Fruit fly (Drosophila melanogaster) whole organism, embryonic: ENCODE data around the gene CG5937.

Source experiments
- Antp ChIP-seq: fragments of 200-800 bp; sonication (Bioruptor generic); optimal IDR thresholded peaks from 3 replicates; lab custom pipeline; 2016; ENCODE audit warnings: missing biosample characterization, missing genetic modification characterization
- B-H1 ChIP-seq: fragments of 200-800 bp; sonication (Bioruptor generic); IDR thresholded peaks from 3 replicates; pipeline ENCODE4 v1.3.6; 2022; ENCODE audit warnings: missing biosample characterization, missing genetic modification characterization
- CG11085 ChIP-seq: fragments of 200-800 bp; sonication (Bioruptor generic); IDR thresholded peaks from 2 replicates; pipeline ENCODE4 v1.3.6; 2022; ENCODE audit warnings: missing biosample characterization, missing genetic modification characterization
- CG11093 ChIP-seq: fragments of 200-800 bp; sonication (Bioruptor generic); IDR thresholded peaks from 3 replicates; pipeline ENCODE4 v1.3.6; 2022; ENCODE audit warnings: missing biosample characterization, missing genetic modification characterization
- CG13123 ChIP-seq: fragments of 200-800 bp; sonication (Bioruptor generic); optimal IDR thresholded peaks from 2 replicates; lab custom pipeline; 2016; ENCODE audit warnings: missing biosample characterization, missing genetic modification characterization
- CG13894 ChIP-seq: fragments of 200-800 bp; sonication (Bioruptor generic); optimal IDR thresholded peaks from 3 replicates; lab custom pipeline; 2018; ENCODE audit warnings: missing biosample characterization, mild to moderate bottlenecking, missing genetic modification characterization, moderate library complexity
- CG14710 ChIP-seq: fragments of 200-800 bp; sonication (Bioruptor generic); optimal IDR thresholded peaks from 3 replicates; lab custom pipeline; 2019; ENCODE audit warnings: missing biosample characterization, mild to moderate bottlenecking, missing genetic modification characterization, moderate library complexity
- CG15073 ChIP-seq: fragments of 200-800 bp; sonication (Bioruptor generic); optimal IDR thresholded peaks from 2 replicates; lab custom pipeline; 2016; ENCODE audit warnings: missing biosample characterization, missing genetic modification characterization
- CG15601 ChIP-seq: fragments of 200-800 bp; sonication (Bioruptor generic); optimal IDR thresholded peaks from 3 replicates; lab custom pipeline; 2019; ENCODE audit warnings: missing biosample characterization, mild to moderate bottlenecking, missing genetic modification characterization, moderate library complexity
- CG17186 ChIP-seq: fragments of 200-800 bp; sonication (Bioruptor generic); optimal IDR thresholded peaks from 3 replicates; lab custom pipeline; 2017; ENCODE audit warnings: missing biosample characterization, missing genetic modification reagents, missing genetic modification characterization
- CG17568 ChIP-seq: fragments of 200-800 bp; sonication (Bioruptor generic); optimal IDR thresholded peaks from 2 replicates; lab custom pipeline; 2018; ENCODE audit warnings: missing biosample characterization, mild to moderate bottlenecking, missing genetic modification characterization, moderate library complexity
- CG3163 ChIP-seq: fragments of 200-800 bp; sonication (Bioruptor generic); optimal IDR thresholded peaks from 3 replicates; lab custom pipeline; 2016; ENCODE audit warnings: missing biosample characterization, missing genetic modification characterization
- CG42726 ChIP-seq: fragments of 200-800 bp; sonication (Bioruptor generic); IDR thresholded peaks from 2 replicates; pipeline ENCODE4 v1.3.6; 2022; ENCODE audit warnings: missing biosample characterization, missing genetic modification characterization; ENCODE audit not compliant: partially characterized antibody
- CG8388 ChIP-seq: fragments of 200-800 bp; sonication (Bioruptor generic); optimal IDR thresholded peaks from 2 replicates; lab custom pipeline; 2019; ENCODE audit warnings: missing biosample characterization, mild to moderate bottlenecking, missing genetic modification characterization, moderate library complexity
- CG9817 ChIP-seq: fragments of 200-800 bp; sonication (Bioruptor generic); optimal IDR thresholded peaks from 2 replicates; lab custom pipeline; 2018; ENCODE audit warnings: missing biosample characterization, mild to moderate bottlenecking, missing genetic modification characterization, moderate library complexity
- CG9932 ChIP-seq: fragments of 200-800 bp; sonication (Bioruptor generic); IDR thresholded peaks from 2 replicates; pipeline ENCODE4 v1.3.6; 2022; ENCODE audit warnings: missing biosample characterization, missing genetic modification characterization
- CTCF ChIP-seq: fragments of 200-800 bp; sonication (Bioruptor generic); optimal IDR thresholded peaks from 2 replicates; lab custom pipeline; 2017; ENCODE audit warnings: missing biosample characterization, mild to moderate bottlenecking, missing genetic modification characterization, moderate library complexity
- Drgx ChIP-seq: fragments of 200-800 bp; sonication (Bioruptor generic); IDR thresholded peaks from 2 replicates; pipeline ENCODE4 v1.3.6; 2022; ENCODE audit warnings: missing biosample characterization, missing genetic modification characterization
- GATAe ChIP-seq: fragments of 200-800 bp; sonication (Bioruptor generic); conservative IDR thresholded peaks from 2 replicates; pipeline ENCODE4 v1.3.6; 2022; ENCODE audit warnings: missing biosample characterization, missing genetic modification characterization
- HmgD ChIP-seq: fragments of 200-800 bp; sonication (Bioruptor generic); optimal IDR thresholded peaks from 3 replicates; lab custom pipeline; 2016; ENCODE audit warnings: missing biosample characterization, missing genetic modification characterization
- Lhr ChIP-seq: fragments of 200-800 bp; sonication (Bioruptor generic); optimal IDR thresholded peaks from 3 replicates; lab custom pipeline; 2017; ENCODE audit warnings: mild to moderate bottlenecking, missing biosample characterization, missing genetic modification reagents, missing genetic modification characterization
- MESR4 ChIP-seq: fragments of 200-800 bp; sonication (Bioruptor generic); optimal IDR thresholded peaks from 2 replicates; lab custom pipeline; 2018; ENCODE audit warnings: missing biosample characterization, mild to moderate bottlenecking, missing genetic modification characterization, moderate library complexity
- NC2α ChIP-seq: fragments of 200-800 bp; sonication (Bioruptor generic); optimal IDR thresholded peaks from 2 replicates; lab custom pipeline; 2016; ENCODE audit warnings: missing biosample characterization, missing genetic modification characterization
- NfI ChIP-seq: fragments of 200-800 bp; sonication (Bioruptor generic); optimal IDR thresholded peaks from 3 replicates; lab custom pipeline; 2018; ENCODE audit warnings: missing biosample characterization, mild to moderate bottlenecking, missing genetic modification characterization, moderate library complexity
- Oli ChIP-seq: fragments of 200-800 bp; sonication (Bioruptor generic); optimal IDR thresholded peaks from 2 replicates; lab custom pipeline; 2018; ENCODE audit warnings: missing biosample characterization, mild to moderate bottlenecking, missing genetic modification characterization, moderate library complexity
- Ptx1 ChIP-seq: fragments of 200-800 bp; sonication (Bioruptor generic); IDR thresholded peaks from 2 replicates; pipeline ENCODE4 v1.3.6; 2022; ENCODE audit warnings: missing biosample characterization, missing genetic modification characterization
- Sox102F ChIP-seq: fragments of 200-800 bp; sonication (Bioruptor generic); optimal IDR thresholded peaks from 2 replicates; lab custom pipeline; 2018; ENCODE audit warnings: missing biosample characterization, mild to moderate bottlenecking, missing genetic modification characterization, moderate library complexity
- Sry-β ChIP-seq: fragments of 200-800 bp; sonication (Bioruptor generic); optimal IDR thresholded peaks from 2 replicates; lab custom pipeline; 2018; ENCODE audit warnings: missing biosample characterization, mild to moderate bottlenecking, missing genetic modification characterization, moderate library complexity
- bsh ChIP-seq, 2 experiments: fragments of 200-800 bp; sonication (Bioruptor generic); optimal IDR thresholded peaks; 2 replicates each; lab custom pipeline; 2017 to 2018; ENCODE audit warnings: mild to moderate bottlenecking in 2 of 2, missing biosample characterization in 2 of 2, missing genetic modification characterization in 2 of 2, moderate library complexity in 1 of 2
- cad ChIP-seq: fragments of >200 bp; optimal IDR thresholded peaks from 2 replicates; lab custom pipeline; 2017; ENCODE audit warnings: missing biosample characterization, missing genetic modification characterization
- chm ChIP-seq: fragments of 200-800 bp; sonication (Bioruptor generic); IDR thresholded peaks from 2 replicates; pipeline ENCODE4 v1.3.6; 2022; ENCODE audit warnings: missing biosample characterization, missing genetic modification characterization
- ci ChIP-seq: fragments of 200-800 bp; sonication (Bioruptor generic); IDR thresholded peaks from 3 replicates; pipeline ENCODE4 v1.3.6; 2022; ENCODE audit warnings: missing biosample characterization, missing genetic modification characterization
- crc ChIP-seq: fragments of 200-800 bp; sonication (Bioruptor generic); optimal IDR thresholded peaks from 2 replicates; lab custom pipeline; 2016; ENCODE audit warnings: missing biosample characterization, missing genetic modification characterization
- danr ChIP-seq: fragments of 200-800 bp; sonication (Bioruptor generic); IDR thresholded peaks from 2 replicates; pipeline ENCODE4 v1.3.6; 2022; ENCODE audit warnings: missing biosample characterization, missing genetic modification characterization
- dmrt99B ChIP-seq: fragments of 200-800 bp; sonication (Bioruptor generic); optimal IDR thresholded peaks from 2 replicates; lab custom pipeline; 2018; ENCODE audit warnings: missing biosample characterization, mild to moderate bottlenecking, missing genetic modification characterization, moderate library complexity
- gem ChIP-seq: fragments of 200-800 bp; sonication (Bioruptor generic); optimal IDR thresholded peaks from 2 replicates; lab custom pipeline; 2019; ENCODE audit warnings: missing biosample characterization, mild to moderate bottlenecking, missing genetic modification characterization, moderate library complexity
- jigr1 ChIP-seq: fragments of 200-800 bp; sonication (Bioruptor generic); IDR thresholded peaks from 3 replicates; pipeline ENCODE4 v1.3.6; 2022; ENCODE audit warnings: missing biosample characterization, missing genetic modification characterization
- luna ChIP-seq: fragments of 200-800 bp; sonication (Bioruptor generic); optimal IDR thresholded peaks from 2 replicates; lab custom pipeline; 2016; ENCODE audit warnings: missing biosample characterization, missing genetic modification characterization
- nom ChIP-seq: fragments of 200-800 bp; sonication (Bioruptor generic); optimal IDR thresholded peaks from 2 replicates; lab custom pipeline; 2017; ENCODE audit warnings: missing biosample characterization, missing genetic modification characterization, mild to moderate bottlenecking, moderate library complexity, missing genetic modification reagents
- pan ChIP-seq, 4 experiments: fragments of >200 bp in 3 of 4; fragments of 200-800 bp in 1 of 4; sonication (Bioruptor generic) in 1 of 4; optimal IDR thresholded peaks in 3 of 4; IDR thresholded peaks in 1 of 4; 2 replicates each; pipeline versions ENCODE4 v1.3.6 to Lab custom; 2017 to 2022; ENCODE audit warnings: missing biosample characterization in 2 of 4, missing genetic modification characterization in 2 of 4, mixed read lengths in 1 of 4
- prd ChIP-seq, 3 experiments: fragments of >200 bp in 2 of 3; fragments of 200-800 bp in 1 of 3; sonication (Bioruptor generic) in 1 of 3; optimal IDR thresholded peaks in 2 of 3; IDR thresholded peaks in 1 of 3; 2 replicates in 2 of 3; 3 replicates in 1 of 3; pipeline versions ENCODE4 v1.3.6 to Lab custom; 2017 to 2022; ENCODE audit warnings: missing biosample characterization in 1 of 3, missing genetic modification characterization in 1 of 3
- repo ChIP-seq: fragments of 200-800 bp; sonication (Bioruptor generic); optimal IDR thresholded peaks from 2 replicates; lab custom pipeline; 2016; ENCODE audit warnings: missing biosample characterization, missing genetic modification characterization
- row ChIP-seq: fragments of 200-800 bp; sonication (Bioruptor generic); IDR thresholded peaks from 3 replicates; pipeline ENCODE4 v1.3.6; 2022; ENCODE audit warnings: missing biosample characterization, missing genetic modification characterization
- sens ChIP-seq: fragments of 200-800 bp; sonication (Bioruptor generic); peaks from one replicate; lab custom pipeline; 2016; ENCODE audit warnings: missing biosample characterization, missing genetic modification characterization
- sens-2 ChIP-seq: fragments of 200-800 bp; sonication (Bioruptor generic); IDR thresholded peaks from 2 replicates; pipeline ENCODE4 v1.3.6; 2022; ENCODE audit warnings: missing biosample characterization, missing genetic modification characterization
- vnd ChIP-seq: fragments of 200-800 bp; sonication (Bioruptor generic); IDR thresholded peaks from 3 replicates; pipeline ENCODE4 v1.3.6; 2022; ENCODE audit warnings: missing biosample characterization, missing genetic modification characterization; ENCODE audit not compliant: partially characterized antibody
- zen ChIP-seq: fragments of 200-800 bp; sonication (Bioruptor generic); optimal IDR thresholded peaks from 3 replicates; lab custom pipeline; 2018; ENCODE audit warnings: missing biosample characterization, mild to moderate bottlenecking, missing genetic modification characterization, moderate library complexity
- zen2 ChIP-seq: fragments of 200-800 bp; sonication (Bioruptor generic); IDR thresholded peaks from 3 replicates; pipeline ENCODE4 v1.3.6; 2022; ENCODE audit warnings: missing biosample characterization, missing genetic modification characterization; ENCODE audit not compliant: partially characterized antibody

CG5937 gene

DNA sequence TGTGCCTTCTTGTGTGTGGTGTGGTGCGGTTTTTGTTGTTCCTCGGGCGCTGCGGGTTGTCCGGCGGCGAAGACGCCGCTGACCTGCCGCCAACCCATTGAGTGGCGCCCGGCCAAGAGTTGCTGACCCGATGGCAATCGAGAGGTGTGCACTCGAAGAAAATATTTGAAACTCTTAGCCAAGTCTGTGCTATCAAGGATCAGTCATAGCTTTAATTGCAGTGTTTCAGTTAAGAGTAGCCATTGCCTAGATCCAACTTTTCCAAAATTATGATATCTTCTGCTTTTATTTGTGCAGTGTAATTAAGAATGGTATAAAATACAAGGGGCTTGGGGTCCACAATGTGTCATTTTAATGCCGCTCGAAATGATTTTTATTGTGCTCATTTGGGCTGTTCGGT, 15.2 kb upstream of the CG5937 start (continued):
- TF ChIP-seq CG42726 (GFP tag; lab: Robert Waterston, UW) (no peak), zen (tag; lab: Kevin White, UChicago) (no peak), chm (GFP tag; lab: Robert Waterston, UW) (peak; percentile 22; the same call in 1 of the 2 replicates)

dm6 chrX:6027846-6028245, 12.0 kb upstream of the CG5937 start:
- TF ChIP-seq pan (optimal IDR thresholded peaks at IDR 0.05; lab: Kevin White, UChicago) = no peak
- peak in 1 of 2 experiments; percentile 25 for TF ChIP-seq pan (GFP tag; optimal IDR thresholded peaks at IDR 0.05 in 1 of 2, IDR thresholded peaks at IDR 0.05 in 1 of 2)
- TF ChIP-seq CG3163 (GFP tag; lab: Kevin White, UChicago) = no peak
- TF ChIP-seq sens (GFP tag; lab: Kevin White, UChicago) = peak; percentile 49
- no peak for TF ChIP-seq HmgD
- TF ChIP-seq CG17186 = no peak
- TF ChIP-seq Ptx1 (GFP tag; lab: Robert Waterston, UW) = 0 out of 2 replicates have a peak, but pooled peaks have one; percentile 15
- TF ChIP-seq Oli = no peak
- no peak for TF ChIP-seq CG11085
- no peak for TF ChIP-seq chm (GFP tag; lab: Robert Waterston, UW)
- no peak for TF ChIP-seq crc (GFP tag; lab: Kevin White, UChicago)
- peak; percentile 0 for TF ChIP-seq Sox102F (GFP tag; lab: Kevin White, UChicago)
- TF ChIP-seq CTCF = no peak
- TF ChIP-seq CG9932 (GFP tag; lab: Robert Waterston, UW) = no peak
- no peak for TF ChIP-seq ci (GFP tag; lab: Robert Waterston, UW)
- no peak for TF ChIP-seq zen2
- no peak for TF ChIP-seq MESR4
- no peak for TF ChIP-seq CG17568
- no peak for TF ChIP-seq CG15601
- TF ChIP-seq prd (optimal IDR thresholded peaks at IDR 0.05; lab: Kevin White, UChicago) = no peak
- peak; percentile 38; the same call in 1 of the 3 replicates for TF ChIP-seq prd (GFP tag; IDR thresholded peaks at IDR 0.05; lab: Robert Waterston, UW)
- no peak for TF ChIP-seq GATAe (GFP tag; lab: Robert Waterston, UW)
- no peak for TF ChIP-seq CG13123
- no peak for TF ChIP-seq repo (GFP tag; lab: Kevin White, UChicago)
- TF ChIP-seq Drgx (GFP tag; lab: Robert Waterston, UW) = peak; percentile 79
- no peak for TF ChIP-seq Antp
- TF ChIP-seq cad (GFP tag; lab: Kevin White, UChicago) = no peak
- TF ChIP-seq luna (GFP tag; lab: Kevin White, UChicago) = no peak
- TF ChIP-seq dmrt99B = no peak
- no peak for TF ChIP-seq CG15073
- no peak for TF ChIP-seq CG14710 (tag; lab: Kevin White, UChicago)
- TF ChIP-seq jigr1 (GFP tag; lab: Robert Waterston, UW) = no peak
- no peak for TF ChIP-seq B-H1 (GFP tag; lab: Robert Waterston, UW)
- TF ChIP-seq NfI (GFP tag; lab: Kevin White, UChicago) = no peak
- TF ChIP-seq row = 0 out of 3 replicates have a peak, but pooled peaks have one; percentile 15
- no peak for TF ChIP-seq vnd (GFP tag; lab: Robert Waterston, UW)
- no peak for TF ChIP-seq Sry-β (GFP tag; lab: Kevin White, UChicago)
- TF ChIP-seq CG9817 (tag; lab: Kevin White, UChicago) = no peak
- TF ChIP-seq CG13894 (tag; lab: Kevin White, UChicago) = no peak
- TF ChIP-seq bsh (GFP tag; optimal IDR thresholded peaks at IDR 0.05; lab: Kevin White, UChicago) = peak in 1 of 2 experiments; percentile 11
- no peak for TF ChIP-seq Lhr (GFP tag; lab: Kevin White, UChicago)
- TF ChIP-seq NC2α (GFP tag; lab: Kevin White, UChicago) = no peak
- TF ChIP-seq CG11093 (GFP tag; lab: Robert Waterston, UW) = peak; percentile 11; the same call in 1 of the 3 replicates
- TF ChIP-seq CG8388 (GFP tag; lab: Kevin White, UChicago) = peak; percentile 70
- peak; percentile 38 for TF ChIP-seq nom (GFP tag; lab: Kevin White, UChicago)
- TF ChIP-seq sens-2 (GFP tag; lab: Robert Waterston, UW) = no peak
- peak; percentile 10 for TF ChIP-seq gem (tag; lab: Kevin White, UChicago)
- no peak for TF ChIP-seq danr
